Fruit fly (Drosophila melanogaster): ENCODE data around the gene Esp.

The Esp gene

dm6 chr3R:24829887-24830351 lies 11.8 kb upstream of the Esp start, which contains the start of the genes Kaz and CG43273 (continued):
- peak in 1 of 2 experiments; percentile 28 for TF ChIP-seq tll (GFP tag; optimal IDR thresholded peaks at IDR 0.05)
- TF ChIP-seq CG15601 (tag; optimal IDR thresholded peaks at IDR 0.05), result peak; percentile 43
- TF ChIP-seq Fer2 (tag; optimal IDR thresholded peaks at IDR 0.05), result peak; percentile 39
- peak; percentile 42 for TF ChIP-seq Hsf (GFP tag; optimal IDR thresholded peaks at IDR 0.05)
- peak; percentile 43 for TF ChIP-seq Sin3A (optimal IDR thresholded peaks at IDR 0.05)
- TF ChIP-seq CG2120 (GFP tag; optimal IDR thresholded peaks at IDR 0.05), result peak; percentile 67
- peak; percentile 82 for TF ChIP-seq MBD-R2 (GFP tag; IDR thresholded peaks at IDR 0.05)
- TF ChIP-seq fd96Cb (tag; optimal IDR thresholded peaks at IDR 0.05), result peak; percentile 34
- peak; percentile 0 for TF ChIP-seq CG12104 (GFP tag; optimal IDR thresholded peaks at IDR 0.05)
- peak in 1 of 2 experiments; percentile 13 for TF ChIP-seq Hr51 (GFP tag; optimal IDR thresholded peaks at IDR 0.05)
- TF ChIP-seq CG33557 (GFP tag; optimal IDR thresholded peaks at IDR 0.05), result peak; percentile 55
- peak; percentile 56 for TF ChIP-seq Max (GFP tag; optimal IDR thresholded peaks at IDR 0.05)
- no peak for TF ChIP-seq CG17385 (GFP tag; optimal IDR thresholded peaks at IDR 0.05)
- TF ChIP-seq Xbp1 (GFP tag; optimal IDR thresholded peaks at IDR 0.05), result peak; percentile 75
- peak; percentile 74 for TF ChIP-seq NfI (GFP tag; optimal IDR thresholded peaks at IDR 0.05)
- peak; percentile 70 for TF ChIP-seq CG2712 (tag; optimal IDR thresholded peaks at IDR 0.05)
- TF ChIP-seq CG12071 (GFP tag; optimal IDR thresholded peaks at IDR 0.05), result no peak
- peak; percentile 14 for TF ChIP-seq CG34376 (GFP tag; optimal IDR thresholded peaks at IDR 0.05)
- no peak for TF ChIP-seq CG6765 (GFP tag; optimal IDR thresholded peaks at IDR 0.05)
- TF ChIP-seq CG30020 (tag; optimal IDR thresholded peaks at IDR 0.05), result peak; percentile 68
- TF ChIP-seq klu (GFP tag; IDR thresholded peaks at IDR 0.05), result peak; percentile 30; the same call in 1 of the 2 replicates
- TF ChIP-seq insv (GFP tag; optimal IDR thresholded peaks at IDR 0.05), result peak in 1 of 2 experiments; percentile 14
- TF ChIP-seq CG18262 (tag; optimal IDR thresholded peaks at IDR 0.05), result no peak
- peak; percentile 5; the same call in 1 of the 2 replicates for TF ChIP-seq sisA (GFP tag; IDR thresholded peaks at IDR 0.05)
- TF ChIP-seq jumu (GFP tag; optimal IDR thresholded peaks at IDR 0.05), result no peak
- no peak for TF ChIP-seq Lpt (GFP tag; optimal IDR thresholded peaks at IDR 0.05)
- TF ChIP-seq vvl (GFP tag; IDR thresholded peaks at IDR 0.05), result peak; percentile 69
- TF ChIP-seq ken (GFP tag; IDR thresholded peaks at IDR 0.05), result peak; percentile 57; the same call in 2 of the 3 replicates
- no peak for TF ChIP-seq Awh (GFP tag; IDR thresholded peaks at IDR 0.05)
- peak; percentile 55 for TF ChIP-seq az2 (GFP tag; optimal IDR thresholded peaks at IDR 0.05)
- TF ChIP-seq chm (GFP tag; IDR thresholded peaks at IDR 0.05), result peak; percentile 19; the same call in 1 of the 2 replicates
- peak; percentile 93 for TF ChIP-seq zen (tag; optimal IDR thresholded peaks at IDR 0.05)
- peak; percentile 36 for TF ChIP-seq CG18619 (GFP tag; optimal IDR thresholded peaks at IDR 0.05)
- no peak for TF ChIP-seq Pdp1 (GFP tag; optimal IDR thresholded peaks at IDR 0.05)
- peak; percentile 44 for TF ChIP-seq Oli (tag; optimal IDR thresholded peaks at IDR 0.05)
- peak; percentile 38 for TF ChIP-seq CG12299 (tag; optimal IDR thresholded peaks at IDR 0.05)
- no peak for TF ChIP-seq CG7987 (GFP tag; optimal IDR thresholded peaks at IDR 0.05)
- TF ChIP-seq Bteb2 (GFP tag; optimal IDR thresholded peaks at IDR 0.05), result no peak
- peak; percentile 11 for TF ChIP-seq CG6854 (GFP tag; optimal IDR thresholded peaks at IDR 0.05)
- 0 out of 2 replicates have a peak, but pooled peaks have one; percentile 11 for TF ChIP-seq stc (GFP tag; IDR thresholded peaks at IDR 0.05)
- TF ChIP-seq nerfin-2 (GFP tag; IDR thresholded peaks at IDR 0.05; ENCODE audit: partially characterized antibody), result no peak
- peak; percentile 75 for TF ChIP-seq CG3847 (GFP tag; IDR thresholded peaks at IDR 0.05)
- TF ChIP-seq ssp (GFP tag; IDR thresholded peaks at IDR 0.05), result 0 out of 2 replicates have a peak, but pooled peaks have one; percentile 27
- TF ChIP-seq D19A (tag; optimal IDR thresholded peaks at IDR 0.05), result no peak
- peak; percentile 1 for TF ChIP-seq Dp (GFP tag; optimal IDR thresholded peaks at IDR 0.05)
- TF ChIP-seq CG17186 (GFP tag; optimal IDR thresholded peaks at IDR 0.05), result peak; percentile 44
- peak; percentile 76 for TF ChIP-seq oc (tag; optimal IDR thresholded peaks at IDR 0.05)
- peak; percentile 33 for TF ChIP-seq fd3F (GFP tag; optimal IDR thresholded peaks at IDR 0.05)
- no peak for TF ChIP-seq CG1529 (GFP tag; optimal IDR thresholded peaks at IDR 0.05)
- no peak for TF ChIP-seq schlank (tag; optimal IDR thresholded peaks at IDR 0.05)
